Fruit fly (Drosophila melanogaster) whole organism: ENCODE results near the gene CG13001.

Source experiments
- CG8478 ChIP-seq: fragments of >200 bp; optimal IDR thresholded peaks from 2 replicates; lab custom pipeline; 2018; ENCODE audit warnings: inconsistent platforms
- Dll ChIP-seq: fragments of >200 bp; optimal IDR thresholded peaks from 2 replicates; lab custom pipeline; 2017
- EcR ChIP-seq, 2 experiments: fragments of >200 bp; optimal IDR thresholded peaks; 2 replicates each; lab custom pipeline; 2017; ENCODE audit warnings: missing biosample characterization in 2 of 2, missing genetic modification characterization in 2 of 2, missing genetic modification reagents in 2 of 2
- pan ChIP-seq: fragments of >200 bp; optimal IDR thresholded peaks from 2 replicates; lab custom pipeline; 2017
- psq ChIP-seq: fragments of >200 bp; optimal IDR thresholded peaks from 2 replicates; lab custom pipeline; 2017
- usp ChIP-seq: fragments of >200 bp; optimal IDR thresholded peaks from 2 replicates; lab custom pipeline; 2017; ENCODE audit warnings: missing biosample characterization, missing genetic modification characterization, mixed read lengths

DNA sequence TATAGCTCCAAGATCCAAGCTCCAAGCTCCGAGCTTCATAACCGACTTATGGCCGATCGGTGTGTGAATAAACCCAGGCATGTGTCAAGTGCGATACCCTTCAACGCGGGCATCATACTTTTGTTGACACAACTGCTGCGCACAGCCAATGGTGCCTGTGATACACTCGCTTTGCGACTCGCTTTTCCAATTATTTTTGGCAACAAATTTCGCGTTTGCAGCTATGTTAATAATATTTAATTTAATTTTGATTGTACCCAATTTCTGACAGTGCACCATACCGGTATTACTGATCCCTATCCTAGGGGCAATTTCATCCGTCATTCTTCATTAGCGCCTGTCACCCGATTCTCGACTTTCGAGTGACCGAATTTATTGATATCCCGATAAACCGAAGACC is 19.2 kb downstream of the CG13001 start:
- TF ChIP-seq EcR (GFP tag; optimal IDR thresholded peaks at IDR 0.05; lab: Kevin White, UChicago) (no peak), psq (lab: Kevin White, UChicago) (no peak), Dll (lab: Kevin White, UChicago) (no peak), CG8478 (lab: Kevin White, UChicago) (no peak), pan (lab: Kevin White, UChicago) (no peak), usp (GFP tag; lab: Kevin White, UChicago) (no peak)
